Worm (Caenorhabditis elegans): ENCODE data around the gene F49E12.10.

The F49E12.10 gene

DNA sequence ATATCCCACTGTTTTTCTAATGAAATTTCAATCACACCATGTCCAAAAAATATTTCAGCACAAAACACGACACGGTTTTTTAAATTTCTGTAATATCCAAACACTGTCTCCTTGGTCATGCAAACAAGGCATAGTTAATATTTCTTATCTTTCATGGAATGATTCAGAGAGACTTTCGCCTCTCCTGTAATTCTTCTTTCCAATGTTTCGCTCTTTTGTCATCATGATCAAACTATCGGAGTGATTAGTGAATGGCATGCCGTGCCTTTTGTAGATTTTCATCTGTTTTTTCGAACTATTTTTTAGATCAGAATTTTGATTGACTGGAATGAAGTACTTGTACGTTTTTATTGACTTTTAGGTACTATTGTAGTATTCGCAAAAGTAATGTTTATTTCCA, 6.5 kb upstream of the F49E12.10 start:
- TF ChIP-seq ceh-13 (GFP tag; optimal IDR thresholded peaks at IDR 0.05): no peak
- no peak for TF ChIP-seq F13C5.2 (tag; optimal IDR thresholded peaks at IDR 0.05)
- TF ChIP-seq hmbx-1 (tag; optimal IDR thresholded peaks at IDR 0.05): no peak
- no peak for TF ChIP-seq scrt-1 (GFP tag; IDR thresholded peaks at IDR 0.05)
- TF ChIP-seq hnd-1 (tag; optimal IDR thresholded peaks at IDR 0.05): no peak
- TF ChIP-seq tra-4 (tag; optimal IDR thresholded peaks at IDR 0.05): no peak
- TF ChIP-seq tbx-37 (GFP tag; conservative IDR thresholded peaks at IDR 0.05): no peak
- no peak for TF ChIP-seq flt-1 (GFP tag; IDR thresholded peaks at IDR 0.05)

DNA sequence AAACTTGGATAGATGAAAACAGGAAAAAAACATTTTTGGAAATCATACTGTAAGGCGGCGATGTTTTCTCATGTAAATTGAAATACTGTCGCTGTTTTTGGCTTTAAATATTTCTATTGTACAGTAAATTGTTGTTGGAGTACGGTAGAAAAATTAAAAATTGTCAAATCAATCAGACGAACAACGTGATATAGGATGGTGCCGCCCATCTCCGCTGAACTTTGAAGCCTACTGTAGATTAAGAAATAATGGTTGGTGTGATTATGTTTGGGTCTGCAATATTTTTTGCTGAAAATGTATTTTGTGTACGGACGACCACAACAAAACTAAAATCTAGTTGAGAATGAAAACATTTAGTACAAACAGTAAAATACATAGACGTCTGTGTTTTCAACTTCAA, 5.3 kb upstream of the F49E12.10 start:
- TF ChIP-seq hnd-1 (tag; optimal IDR thresholded peaks at IDR 0.05): no peak
- no peak for TF ChIP-seq tbx-37 (GFP tag; conservative IDR thresholded peaks at IDR 0.05)
- no peak for TF ChIP-seq hmg-4 (GFP tag; optimal IDR thresholded peaks at IDR 0.05)
- no peak for TF ChIP-seq flt-1 (GFP tag; IDR thresholded peaks at IDR 0.05)
- TF ChIP-seq ceh-36 (tag; optimal IDR thresholded peaks at IDR 0.05): no peak
- no peak for TF ChIP-seq ets-7 (tag; optimal IDR thresholded peaks at IDR 0.05)
- TF ChIP-seq tbx-11 (GFP tag; IDR thresholded peaks at IDR 0.05): no peak
- no peak for TF ChIP-seq F13C5.2 (tag; optimal IDR thresholded peaks at IDR 0.05)
- no peak for TF ChIP-seq ama-1 (optimal IDR thresholded peaks at IDR 0.05)
- TF ChIP-seq sea-1 (GFP tag; conservative IDR thresholded peaks at IDR 0.05): no peak
- no peak for TF ChIP-seq ceh-13 (GFP tag; optimal IDR thresholded peaks at IDR 0.05)
- no peak for TF ChIP-seq tra-4 (tag; optimal IDR thresholded peaks at IDR 0.05)
- TF ChIP-seq B0310.2 (tag; optimal IDR thresholded peaks at IDR 0.05): no peak
- no peak for TF ChIP-seq scrt-1 (GFP tag; IDR thresholded peaks at IDR 0.05)
- no peak for TF ChIP-seq pes-1 (GFP tag; IDR thresholded peaks at IDR 0.05)
- no peak for TF ChIP-seq hmbx-1 (tag; optimal IDR thresholded peaks at IDR 0.05)

DNA sequence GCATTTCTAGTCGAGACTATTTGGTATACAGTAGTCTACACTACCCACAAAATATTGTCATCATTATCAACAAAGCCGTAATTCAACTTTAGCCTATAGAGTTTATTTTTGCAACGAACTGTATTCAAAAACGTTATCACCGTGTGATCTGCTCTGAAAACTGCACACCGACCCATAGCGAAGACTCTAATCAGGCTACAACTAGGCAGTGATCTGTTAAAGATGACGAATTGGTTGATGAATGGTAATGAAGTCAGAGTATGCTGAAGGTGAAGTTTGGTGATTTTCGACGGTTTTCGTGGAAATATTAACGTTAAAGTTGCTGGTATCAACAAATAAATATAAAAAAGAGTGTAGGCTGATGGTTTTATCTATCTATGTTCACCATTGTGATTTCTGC, 4.0 kb upstream of the F49E12.10 start:
- TF ChIP-seq pes-1 (GFP tag; IDR thresholded peaks at IDR 0.05) (no peak), sea-1 (GFP tag; conservative IDR thresholded peaks at IDR 0.05) (no peak), hmg-4 (GFP tag; optimal IDR thresholded peaks at IDR 0.05) (no peak), ceh-36 (tag; optimal IDR thresholded peaks at IDR 0.05) (no peak), tbx-11 (GFP tag; IDR thresholded peaks at IDR 0.05) (no peak), B0310.2 (tag; optimal IDR thresholded peaks at IDR 0.05) (no peak), hnd-1 (tag; optimal IDR thresholded peaks at IDR 0.05) (no peak), ama-1 (optimal IDR thresholded peaks at IDR 0.05) (no peak), tbx-37 (GFP tag; conservative IDR thresholded peaks at IDR 0.05) (no peak), hmbx-1 (tag; optimal IDR thresholded peaks at IDR 0.05) (no peak), flt-1 (GFP tag; IDR thresholded peaks at IDR 0.05) (no peak)

DNA sequence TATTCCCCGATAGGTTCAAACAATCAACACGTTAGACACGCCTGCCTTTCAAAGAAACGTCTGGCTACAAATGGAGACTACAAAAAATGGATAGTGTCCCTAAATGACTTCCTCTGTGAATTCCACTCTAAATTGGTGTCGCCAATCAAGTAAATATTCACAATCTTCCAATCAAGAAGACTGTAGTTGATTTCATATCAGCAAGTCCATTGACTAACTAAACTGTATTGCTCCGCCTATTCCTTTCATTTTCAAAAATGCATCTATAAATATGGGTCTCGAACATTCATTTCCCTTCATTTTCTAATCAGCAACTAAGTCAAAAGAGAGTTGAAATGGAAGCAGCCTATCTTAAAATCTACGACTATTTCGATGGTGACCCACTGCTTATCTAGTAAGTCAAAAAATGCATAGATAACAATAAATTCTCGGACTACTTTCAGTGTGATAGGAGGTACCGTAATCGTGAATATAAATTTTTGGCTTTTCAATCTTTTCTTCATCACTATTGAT, 2.8 kb upstream of the F49E12.10 start, which contains the start of gene drd-1:
TSS of gene drd-1 (plus strand) at position 51 of the 513 bp plus-strand sequence.
- TF ChIP-seq ceh-36 (tag; optimal IDR thresholded peaks at IDR 0.05) (no peak), pes-1 (GFP tag; IDR thresholded peaks at IDR 0.05) (no peak), F13C5.2 (tag; optimal IDR thresholded peaks at IDR 0.05) (no peak), B0310.2 (tag; optimal IDR thresholded peaks at IDR 0.05) (no peak), sea-1 (GFP tag; conservative IDR thresholded peaks at IDR 0.05) (no peak), ama-1 (optimal IDR thresholded peaks at IDR 0.05) (no peak), hmbx-1 (tag; optimal IDR thresholded peaks at IDR 0.05) (no peak), aly-1 (tag; optimal IDR thresholded peaks at IDR 0.05) (no peak), flt-1 (GFP tag; IDR thresholded peaks at IDR 0.05) (no peak), ceh-13 (GFP tag; optimal IDR thresholded peaks at IDR 0.05) (no peak), scrt-1 (GFP tag; IDR thresholded peaks at IDR 0.05) (no peak), tra-4 (tag; optimal IDR thresholded peaks at IDR 0.05) (no peak)

DNA sequence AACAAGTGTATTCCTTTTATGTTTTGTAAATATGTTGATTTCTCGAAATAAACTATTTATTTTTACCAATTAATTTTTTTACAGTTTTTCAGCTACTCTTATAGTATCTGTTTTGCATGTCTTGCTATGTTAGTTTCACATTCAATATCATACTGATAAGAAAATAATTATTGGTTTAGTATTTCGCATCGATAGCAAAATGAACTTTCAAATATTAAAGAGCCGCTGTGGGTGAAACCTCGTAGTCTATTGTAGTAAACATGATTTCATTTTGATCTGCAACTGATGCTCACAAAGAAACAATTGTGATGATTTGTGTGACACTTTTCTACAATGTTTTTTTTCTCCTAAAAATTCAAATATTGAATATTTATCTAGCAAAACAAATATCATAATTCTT, 1.4 kb downstream of the F49E12.10 start:
- TF ChIP-seq hmg-4 (GFP tag; optimal IDR thresholded peaks at IDR 0.05): no peak
- no peak for TF ChIP-seq hnd-1 (tag; optimal IDR thresholded peaks at IDR 0.05)
- TF ChIP-seq tbx-37 (GFP tag; conservative IDR thresholded peaks at IDR 0.05): no peak
- no peak for TF ChIP-seq flt-1 (GFP tag; IDR thresholded peaks at IDR 0.05)
- no peak for TF ChIP-seq ceh-36 (tag; optimal IDR thresholded peaks at IDR 0.05)
- no peak for TF ChIP-seq hmbx-1 (tag; optimal IDR thresholded peaks at IDR 0.05)
- TF ChIP-seq scrt-1 (GFP tag; IDR thresholded peaks at IDR 0.05): no peak
- no peak for TF ChIP-seq tbx-11 (GFP tag; IDR thresholded peaks at IDR 0.05)
- no peak for TF ChIP-seq F13C5.2 (tag; optimal IDR thresholded peaks at IDR 0.05)
- no peak for TF ChIP-seq ama-1 (optimal IDR thresholded peaks at IDR 0.05)
- no peak for TF ChIP-seq ets-7 (tag; optimal IDR thresholded peaks at IDR 0.05)
- TF ChIP-seq pes-1 (GFP tag; IDR thresholded peaks at IDR 0.05): no peak
- TF ChIP-seq ceh-13 (GFP tag; optimal IDR thresholded peaks at IDR 0.05): no peak
- no peak for TF ChIP-seq sea-1 (GFP tag; conservative IDR thresholded peaks at IDR 0.05)

DNA sequence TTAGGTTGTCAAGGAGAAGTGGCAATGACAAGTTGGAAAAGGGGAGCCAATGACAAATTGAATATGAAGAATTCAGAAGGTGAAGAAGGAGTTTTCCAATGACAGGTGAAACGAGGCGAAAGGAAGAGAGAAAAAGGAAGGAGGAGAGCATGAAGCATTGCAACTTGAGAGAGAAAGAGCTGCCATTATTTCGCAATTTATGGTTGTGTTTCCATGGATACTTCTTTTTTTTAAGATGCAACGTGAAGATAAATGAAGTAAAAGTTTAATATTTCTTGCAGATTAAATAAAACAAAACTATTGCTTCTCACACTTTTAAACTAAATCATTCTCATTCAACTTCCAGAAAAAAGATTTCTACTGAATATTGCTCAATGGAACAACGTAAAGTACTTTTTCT, 3.4 kb downstream of the F49E12.10 start, which contains the start of gene F49E12.8:
TSS of gene F49E12.8 (minus strand) at position 101 of the 400 bp plus-strand sequence.
- no peak for TF ChIP-seq hnd-1 (tag; optimal IDR thresholded peaks at IDR 0.05)
- TF ChIP-seq tra-4 (tag; optimal IDR thresholded peaks at IDR 0.05): no peak
- no peak for TF ChIP-seq ceh-13 (GFP tag; optimal IDR thresholded peaks at IDR 0.05)
- no peak for TF ChIP-seq ets-7 (tag; optimal IDR thresholded peaks at IDR 0.05)
- no peak for TF ChIP-seq ama-1 (optimal IDR thresholded peaks at IDR 0.05)
- no peak for TF ChIP-seq flt-1 (GFP tag; IDR thresholded peaks at IDR 0.05)
- no peak for TF ChIP-seq ceh-36 (tag; optimal IDR thresholded peaks at IDR 0.05)
- no peak for TF ChIP-seq aly-1 (tag; optimal IDR thresholded peaks at IDR 0.05)
- no peak for TF ChIP-seq tbx-37 (GFP tag; conservative IDR thresholded peaks at IDR 0.05)
- TF ChIP-seq F13C5.2 (tag; optimal IDR thresholded peaks at IDR 0.05): no peak
- TF ChIP-seq pes-1 (GFP tag; IDR thresholded peaks at IDR 0.05): no peak
- TF ChIP-seq hmg-4 (GFP tag; optimal IDR thresholded peaks at IDR 0.05): no peak
- no peak for TF ChIP-seq hmbx-1 (tag; optimal IDR thresholded peaks at IDR 0.05)
- no peak for TF ChIP-seq scrt-1 (GFP tag; IDR thresholded peaks at IDR 0.05)
- no peak for TF ChIP-seq sea-1 (GFP tag; conservative IDR thresholded peaks at IDR 0.05)
- TF ChIP-seq tbx-11 (GFP tag; IDR thresholded peaks at IDR 0.05): no peak
- no peak for TF ChIP-seq B0310.2 (tag; optimal IDR thresholded peaks at IDR 0.05)

DNA sequence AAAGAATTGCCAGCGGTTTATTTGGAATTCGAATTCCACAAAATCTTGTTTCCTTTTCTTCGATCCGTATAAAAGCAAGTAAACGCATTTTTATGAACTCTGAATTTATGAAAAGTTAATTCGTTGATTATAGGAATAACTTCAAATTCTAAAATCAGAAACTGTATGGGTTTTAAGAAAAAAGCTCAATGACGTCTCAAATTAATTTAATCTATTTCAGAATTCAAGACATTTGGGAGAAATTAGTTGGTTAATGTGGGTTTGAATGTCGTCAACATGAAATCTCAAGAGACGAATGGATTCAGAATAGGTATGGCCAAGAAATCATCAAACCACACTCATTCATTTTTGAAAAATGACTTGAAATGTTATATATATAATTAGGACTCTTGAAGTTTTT, 5.2 kb downstream of the F49E12.10 start, which contains the start of gene F49E12.7:
TSS of gene F49E12.7 (minus strand) at position 101 of the 400 bp plus-strand sequence.
- TF ChIP-seq ets-7 (tag; optimal IDR thresholded peaks at IDR 0.05) (no peak), sea-1 (GFP tag; conservative IDR thresholded peaks at IDR 0.05) (no peak), ama-1 (optimal IDR thresholded peaks at IDR 0.05) (no peak), tbx-11 (GFP tag; IDR thresholded peaks at IDR 0.05) (no peak), ceh-36 (tag; optimal IDR thresholded peaks at IDR 0.05) (no peak), tra-4 (tag; optimal IDR thresholded peaks at IDR 0.05) (no peak), hnd-1 (tag; optimal IDR thresholded peaks at IDR 0.05) (no peak), scrt-1 (GFP tag; IDR thresholded peaks at IDR 0.05) (no peak), hmg-4 (GFP tag; optimal IDR thresholded peaks at IDR 0.05) (no peak), aly-1 (tag; optimal IDR thresholded peaks at IDR 0.05) (no peak), B0310.2 (tag; optimal IDR thresholded peaks at IDR 0.05) (no peak), ceh-13 (GFP tag; optimal IDR thresholded peaks at IDR 0.05) (no peak), tbx-37 (GFP tag; conservative IDR thresholded peaks at IDR 0.05) (no peak), pes-1 (GFP tag; IDR thresholded peaks at IDR 0.05) (no peak), F13C5.2 (tag; optimal IDR thresholded peaks at IDR 0.05) (no peak), flt-1 (GFP tag; IDR thresholded peaks at IDR 0.05) (no peak), hmbx-1 (tag; optimal IDR thresholded peaks at IDR 0.05) (no peak)
